Fruit fly (Drosophila melanogaster) whole organism, wandering third instar larva: ENCODE results near the gene Smu1.

ENCODE experiments used
- Abd-B ChIP-seq: fragments of >200 bp; optimal IDR thresholded peaks from 2 replicates; lab custom pipeline; 2017; ENCODE audit warnings: missing biosample characterization, missing genetic modification characterization
- Dif ChIP-seq: fragments of 200-275, 200-300 bp; sonication (Bioruptor generic); optimal IDR thresholded peaks from 2 replicates; lab custom pipeline; 2018; ENCODE audit warnings: missing biosample characterization, missing genetic modification characterization; ENCODE audit not compliant: partially characterized antibody
- GATAd ChIP-seq: sonication (Bioruptor generic); optimal IDR thresholded peaks from 2 replicates; lab custom pipeline; 2016; ENCODE audit warnings: missing biosample characterization, missing genetic modification characterization
- HLH106 ChIP-seq: fragments of 200-800 bp; optimal IDR thresholded peaks from 3 replicates; lab custom pipeline; 2019; ENCODE audit warnings: missing biosample characterization, mild to moderate bottlenecking, missing genetic modification characterization, moderate library complexity
- brk ChIP-seq: fragments of 200-800 bp; sonication (Bioruptor generic); optimal IDR thresholded peaks from 2 replicates; lab custom pipeline; 2016; ENCODE audit warnings: missing biosample characterization, mild to moderate bottlenecking, missing genetic modification characterization
- h ChIP-seq: fragments of 200-800 bp; sonication (Bioruptor generic); optimal IDR thresholded peaks from 3 replicates; lab custom pipeline; 2016; ENCODE audit warnings: missing biosample characterization, mild to moderate bottlenecking, missing genetic modification characterization
- psq ChIP-seq: fragments of 200-800 bp; sonication (Bioruptor generic); optimal IDR thresholded peaks from 3 replicates; lab custom pipeline; 2017; ENCODE audit warnings: missing biosample characterization, mild to moderate bottlenecking, missing genetic modification characterization, moderate library complexity
- sv ChIP-seq: fragments of 200-800 bp; sonication (Bioruptor generic); optimal IDR thresholded peaks from 3 replicates; lab custom pipeline; 2016; ENCODE audit warnings: missing biosample characterization, missing genetic modification characterization

- no peak for TF ChIP-seq h (GFP tag; lab: Kevin White, UChicago)
- TF ChIP-seq HLH106 (tag; lab: Kevin White, UChicago), result no peak
- TF ChIP-seq Abd-B, result no peak
- TF ChIP-seq psq (GFP tag; lab: Kevin White, UChicago), result no peak
- no peak for TF ChIP-seq Dif (GFP tag; lab: Kevin White, UChicago)
- no peak for TF ChIP-seq GATAd (GFP tag; lab: Kevin White, UChicago)
- TF ChIP-seq brk (GFP tag; lab: Kevin White, UChicago), result no peak
- TF ChIP-seq sv (GFP tag; lab: Kevin White, UChicago), result no peak
Measured at dm6 chr3R:18947307-18947706, 33.8 kb downstream of the Smu1 start.
